Fruit fly (Drosophila melanogaster) whole organism, embryonic: ENCODE results near the gene Hr4.

Source experiments
- Bgb ChIP-seq: fragments of 200-800 bp; sonication (Bioruptor generic); IDR thresholded peaks from 2 replicates; pipeline ENCODE4 v1.3.6; 2022; ENCODE audit warnings: missing biosample characterization, missing genetic modification characterization; ENCODE audit not compliant: partially characterized antibody
- CG10431 ChIP-seq: fragments of 200-800 bp; sonication (Bioruptor generic); optimal IDR thresholded peaks from 3 replicates; lab custom pipeline; 2018; ENCODE audit warnings: missing biosample characterization, mild to moderate bottlenecking, missing genetic modification characterization
- CG11723 ChIP-seq: fragments of 200-800 bp; sonication (Bioruptor generic); optimal IDR thresholded peaks from 2 replicates; lab custom pipeline; 2017; ENCODE audit warnings: missing biosample characterization, mild to moderate bottlenecking, missing genetic modification characterization
- CG13775 ChIP-seq: fragments of 200-800 bp; sonication (Bioruptor generic); optimal IDR thresholded peaks from 3 replicates; lab custom pipeline; 2017; ENCODE audit warnings: missing biosample characterization, mild to moderate bottlenecking, missing genetic modification characterization
- CG18599 ChIP-seq: fragments of 200-800 bp; sonication (Bioruptor generic); optimal IDR thresholded peaks from 3 replicates; lab custom pipeline; 2017; ENCODE audit warnings: missing biosample characterization, missing genetic modification characterization, mild to moderate bottlenecking, moderate library complexity, missing genetic modification reagents
- CG7271 ChIP-seq: fragments of 200-800 bp; sonication (Bioruptor generic); optimal IDR thresholded peaks from 2 replicates; lab custom pipeline; 2018; ENCODE audit warnings: missing biosample characterization, mild to moderate bottlenecking, missing genetic modification characterization, moderate library complexity
- Lpt ChIP-seq: fragments of >200 bp; optimal IDR thresholded peaks from 2 replicates; lab custom pipeline; 2018; ENCODE audit warnings: missing biosample characterization, missing genetic modification characterization
- YL-1 ChIP-seq: fragments of 200-800 bp; sonication (Bioruptor generic); optimal IDR thresholded peaks from 3 replicates; lab custom pipeline; 2017; ENCODE audit warnings: missing biosample characterization, mild to moderate bottlenecking, missing genetic modification characterization
- ewg ChIP-seq: fragments of 200-800 bp; sonication (Bioruptor generic); optimal IDR thresholded peaks from 3 replicates; lab custom pipeline; 2017; ENCODE audit warnings: mild to moderate bottlenecking, missing biosample characterization, missing genetic modification reagents, missing genetic modification characterization
- rib ChIP-seq: fragments of 200-800 bp; sonication (Bioruptor generic); IDR thresholded peaks from 2 replicates; pipeline ENCODE4 v1.3.6; 2022; ENCODE audit warnings: missing biosample characterization, missing genetic modification characterization

dm6 chrX:1947178-1947872 lies 5.6 kb downstream of the Hr4 start:
- peak; percentile 90 for TF ChIP-seq YL-1 (GFP tag; lab: Kevin White, UChicago)
- peak; percentile 95 for TF ChIP-seq CG11723 (GFP tag; lab: Kevin White, UChicago)
- TF ChIP-seq Bgb (GFP tag; lab: Robert Waterston, UW) = no peak
- TF ChIP-seq CG13775 = peak; percentile 93
- TF ChIP-seq ewg (GFP tag; lab: Kevin White, UChicago) = peak; percentile 96
- peak; percentile 94 for TF ChIP-seq CG18599 (GFP tag; lab: Kevin White, UChicago)
- no peak for TF ChIP-seq Lpt (GFP tag; lab: Kevin White, UChicago)
- peak; percentile 94 for TF ChIP-seq CG7271 (tag; lab: Kevin White, UChicago)
- peak; percentile 97 for TF ChIP-seq CG10431
- peak; percentile 73 for TF ChIP-seq rib (GFP tag; lab: Robert Waterston, UW)
